Fruit fly (Drosophila melanogaster): ENCODE measurements around the gene CG5281.
A peak's percentile ranks its signal among the peaks of the same experiment; 100 is the strongest.

CG5281 gene

DNA sequence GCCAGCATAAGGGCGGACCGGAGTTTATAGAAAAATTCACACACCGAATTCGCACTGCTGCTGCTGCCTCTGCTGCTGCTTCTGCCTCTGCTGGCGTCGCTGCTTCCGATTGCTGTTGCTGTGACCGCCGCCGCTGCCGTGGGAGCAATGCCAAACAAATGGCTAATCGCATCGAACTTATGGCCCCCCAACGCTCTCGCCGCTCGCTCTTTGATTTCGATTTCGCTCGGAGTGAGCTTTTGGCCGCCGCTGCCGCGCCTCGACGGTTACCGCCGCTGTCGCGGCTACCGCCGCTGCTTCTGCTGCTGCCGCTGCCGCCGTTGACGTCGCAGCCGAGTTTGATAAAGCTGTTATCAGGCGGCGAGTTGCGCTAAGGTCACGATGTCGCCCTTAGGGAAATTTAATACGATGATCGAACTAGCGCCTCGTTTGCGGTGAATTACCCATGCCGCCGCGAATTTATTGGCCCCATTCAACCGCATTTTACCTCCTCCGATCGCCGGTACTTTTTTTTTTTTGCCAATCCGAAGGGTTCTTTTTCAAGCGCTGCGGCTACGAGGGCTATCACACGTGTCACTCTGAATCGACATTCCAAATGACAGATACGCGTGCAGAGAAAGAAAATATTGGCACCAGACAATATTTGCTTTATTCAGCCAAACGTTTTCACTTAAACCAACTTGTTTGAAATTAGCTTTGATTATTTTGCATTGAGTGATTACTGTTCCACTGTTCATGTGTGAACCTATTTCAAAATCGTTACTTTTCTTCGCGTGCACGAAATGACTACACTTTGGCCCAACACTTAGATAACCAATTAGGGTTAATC lies 22.6 kb downstream of the CG5281 start (continued):
- peak; percentile 35 for TF ChIP-seq Side (GFP tag; optimal IDR thresholded peaks at IDR 0.05)
- peak; percentile 56 for TF ChIP-seq Camta (GFP tag; optimal IDR thresholded peaks at IDR 0.05)
- no peak for TF ChIP-seq da (GFP tag; optimal IDR thresholded peaks at IDR 0.05)
- TF ChIP-seq CG10654 (GFP tag; optimal IDR thresholded peaks at IDR 0.05): peak; percentile 65
- peak; percentile 55 for TF ChIP-seq CG3995 (GFP tag; optimal IDR thresholded peaks at IDR 0.05)
- peak; percentile 90 for TF ChIP-seq row (GFP tag; IDR thresholded peaks at IDR 0.05)
- peak; percentile 68 for TF ChIP-seq chm (GFP tag; IDR thresholded peaks at IDR 0.05)
- no peak for TF ChIP-seq corto (GFP tag; optimal IDR thresholded peaks at IDR 0.05)
- peak; percentile 63 for TF ChIP-seq unpg (GFP tag; optimal IDR thresholded peaks at IDR 0.05)
- peak; percentile 62; the same call in 1 of the 2 replicates for TF ChIP-seq cas (GFP tag; IDR thresholded peaks at IDR 0.05)
- peak; percentile 64 for TF ChIP-seq Blimp-1 (GFP tag; optimal IDR thresholded peaks at IDR 0.05)
- TF ChIP-seq ems (GFP tag; optimal IDR thresholded peaks at IDR 0.05): peak; percentile 58
- no peak for TF ChIP-seq Hand (GFP tag; optimal IDR thresholded peaks at IDR 0.05)
- no peak for TF ChIP-seq Dll (GFP tag; IDR thresholded peaks at IDR 0.05; ENCODE audit: partially characterized antibody)
- TF ChIP-seq sima (GFP tag; optimal IDR thresholded peaks at IDR 0.05): peak; percentile 27
- TF ChIP-seq HLH3B (GFP tag; IDR thresholded peaks at IDR 0.05): peak; percentile 72
- peak; percentile 32 for TF ChIP-seq CG3163 (GFP tag; optimal IDR thresholded peaks at IDR 0.05)
- peak; percentile 63 for TF ChIP-seq CG6813 (GFP tag; optimal IDR thresholded peaks at IDR 0.05)
- TF ChIP-seq gcm2 (GFP tag; optimal IDR thresholded peaks at IDR 0.05): no peak
- peak; percentile 54; the same call in 1 of the 2 replicates for TF ChIP-seq stc (GFP tag; IDR thresholded peaks at IDR 0.05)
- no peak for TF ChIP-seq CG11696 (GFP tag; IDR thresholded peaks at IDR 0.05)
- no peak for TF ChIP-seq ATbp (GFP tag; optimal IDR thresholded peaks at IDR 0.05)
- peak; percentile 80 for TF ChIP-seq Fer3 (tag; optimal IDR thresholded peaks at IDR 0.05)
- peak; percentile 76 for TF ChIP-seq CG34422 (GFP tag; IDR thresholded peaks at IDR 0.05)
- no peak for TF ChIP-seq CG10543 (GFP tag; optimal IDR thresholded peaks at IDR 0.05)
- TF ChIP-seq kni (GFP tag; optimal IDR thresholded peaks at IDR 0.05): no peak
- peak; percentile 64 for TF ChIP-seq CG11560 (tag; IDR thresholded peaks at IDR 0.05)
- peak; percentile 48 for TF ChIP-seq tx (GFP tag; optimal IDR thresholded peaks at IDR 0.05)
- TF ChIP-seq z (GFP tag; IDR thresholded peaks at IDR 0.05): no peak
- no peak for TF ChIP-seq pfk (GFP tag; optimal IDR thresholded peaks at IDR 0.05)
- TF ChIP-seq jumu (GFP tag; optimal IDR thresholded peaks at IDR 0.05): peak; percentile 66
- peak; percentile 88 for TF ChIP-seq sd (tag; optimal IDR thresholded peaks at IDR 0.05)
- TF ChIP-seq dysf (GFP tag; IDR thresholded peaks at IDR 0.05): peak; percentile 89
- peak; percentile 73 for TF ChIP-seq CG11695 (GFP tag; IDR thresholded peaks at IDR 0.05)
- no peak for TF ChIP-seq Atf-2 (GFP tag; optimal IDR thresholded peaks at IDR 0.05)
- TF ChIP-seq CG11723 (GFP tag; optimal IDR thresholded peaks at IDR 0.05): no peak
- 0 out of 2 replicates have a peak, but pooled peaks have one; percentile 45 for TF ChIP-seq Poxn (GFP tag; IDR thresholded peaks at IDR 0.05)
- peak; percentile 55 to 63 for TF ChIP-seq dpn (GFP tag; optimal IDR thresholded peaks at IDR 0.05)
- TF ChIP-seq tup (GFP tag; optimal IDR thresholded peaks at IDR 0.05): no peak
- peak; percentile 77; the same call in 2 of the 3 replicates for TF ChIP-seq C15 (GFP tag; IDR thresholded peaks at IDR 0.05)
- no peak for TF ChIP-seq CkIIα-i1 (GFP tag; IDR thresholded peaks at IDR 0.05)
- peak; percentile 26 for TF ChIP-seq mirr (GFP tag; optimal IDR thresholded peaks at IDR 0.05)
- TF ChIP-seq CG1233 (GFP tag; optimal IDR thresholded peaks at IDR 0.05): peak; percentile 60
- no peak for TF ChIP-seq Elba2 (GFP tag; optimal IDR thresholded peaks at IDR 0.05)
- TF ChIP-seq emc (GFP tag; optimal IDR thresholded peaks at IDR 0.05): peak; percentile 53
- TF ChIP-seq cato (GFP tag; optimal IDR thresholded peaks at IDR 0.05; ENCODE audit: borderline replicate concordance): no peak
- no peak for TF ChIP-seq CG8765 (GFP tag; IDR thresholded peaks at IDR 0.05)
- TF ChIP-seq bbx (GFP tag; IDR thresholded peaks at IDR 0.05; ENCODE audit: partially characterized antibody): no peak
- TF ChIP-seq CG3065 (GFP tag; optimal IDR thresholded peaks at IDR 0.05): no peak

Data from whole organism, embryonic.